Worm (Caenorhabditis elegans): ENCODE results near the gene fubl-3.

The fubl-3 gene

DNA sequence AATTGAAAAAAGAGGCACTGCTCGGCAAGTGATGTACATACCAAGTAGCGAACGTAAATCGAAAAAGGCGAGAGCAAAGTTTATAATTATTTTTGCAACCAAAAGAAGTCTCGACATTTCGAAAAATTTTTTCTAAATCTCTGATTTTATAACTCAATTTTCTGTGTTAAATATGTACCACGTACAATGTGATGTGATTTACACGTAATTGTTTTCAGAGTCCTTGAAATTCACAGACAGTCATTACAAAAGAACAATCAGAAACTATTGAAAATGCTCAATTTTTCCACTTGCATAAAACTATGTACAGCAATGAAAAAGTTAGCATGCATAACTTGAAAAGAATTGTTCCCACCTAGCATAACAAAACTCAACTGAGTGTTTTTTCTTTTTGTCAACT is 31.2 kb upstream of the fubl-3 start:
- no peak for TF ChIP-seq ztf-11 (tag; optimal IDR thresholded peaks at IDR 0.05)
- no peak for TF ChIP-seq lsy-2 (tag; optimal IDR thresholded peaks at IDR 0.05)
- no peak for TF ChIP-seq mab-5 (tag; optimal IDR thresholded peaks at IDR 0.05)
- no peak for TF ChIP-seq elt-1 (tag; optimal IDR thresholded peaks at IDR 0.05; ENCODE audit: borderline replicate concordance, insufficient read depth)
- TF ChIP-seq zip-8 (tag; optimal IDR thresholded peaks at IDR 0.05), result no peak
- no peak for TF ChIP-seq nhr-28 (tag; optimal IDR thresholded peaks at IDR 0.05)
- TF ChIP-seq lin-32 (GFP tag; optimal IDR thresholded peaks at IDR 0.05), result no peak

DNA sequence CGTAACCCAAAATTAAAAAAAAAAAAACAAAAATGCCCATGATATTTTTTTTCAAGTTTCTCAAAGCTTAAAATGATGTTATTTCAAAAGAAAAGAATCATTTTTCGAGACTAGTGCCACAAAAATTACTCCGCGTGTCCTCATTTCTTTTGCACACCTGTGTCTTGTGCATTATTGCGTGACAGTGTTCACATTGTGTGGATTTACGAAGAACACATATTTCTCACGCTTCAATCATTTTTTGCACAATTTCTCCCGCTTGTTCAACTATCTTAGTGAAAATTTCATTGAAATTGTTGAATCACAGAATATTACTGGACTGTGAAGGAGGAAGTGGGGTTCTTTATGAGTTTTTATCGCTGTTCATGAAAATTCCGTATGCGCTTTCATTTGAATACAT is 25.4 kb upstream of the fubl-3 start:
- TF ChIP-seq mab-5 (tag; optimal IDR thresholded peaks at IDR 0.05) (no peak), nhr-237 (tag; optimal IDR thresholded peaks at IDR 0.05) (no peak), mls-2 (tag; optimal IDR thresholded peaks at IDR 0.05) (no peak), sem-2 (GFP tag; optimal IDR thresholded peaks at IDR 0.05) (no peak), drap-1 (GFP tag; optimal IDR thresholded peaks at IDR 0.05) (no peak), bed-3 (GFP tag; optimal IDR thresholded peaks at IDR 0.05) (no peak), nhr-2 (tag; optimal IDR thresholded peaks at IDR 0.05) (no peak), elt-3 (tag; optimal IDR thresholded peaks at IDR 0.05) (no peak), lsy-2 (tag; optimal IDR thresholded peaks at IDR 0.05) (no peak), ceh-39 (tag; optimal IDR thresholded peaks at IDR 0.05) (no peak), tbx-8 (GFP tag; optimal IDR thresholded peaks at IDR 0.05) (no peak), lin-32 (GFP tag; optimal IDR thresholded peaks at IDR 0.05) (no peak), ces-1 (GFP tag; optimal IDR thresholded peaks at IDR 0.05) (no peak), flh-1 (GFP tag; optimal IDR thresholded peaks at IDR 0.05) (no peak)

DNA sequence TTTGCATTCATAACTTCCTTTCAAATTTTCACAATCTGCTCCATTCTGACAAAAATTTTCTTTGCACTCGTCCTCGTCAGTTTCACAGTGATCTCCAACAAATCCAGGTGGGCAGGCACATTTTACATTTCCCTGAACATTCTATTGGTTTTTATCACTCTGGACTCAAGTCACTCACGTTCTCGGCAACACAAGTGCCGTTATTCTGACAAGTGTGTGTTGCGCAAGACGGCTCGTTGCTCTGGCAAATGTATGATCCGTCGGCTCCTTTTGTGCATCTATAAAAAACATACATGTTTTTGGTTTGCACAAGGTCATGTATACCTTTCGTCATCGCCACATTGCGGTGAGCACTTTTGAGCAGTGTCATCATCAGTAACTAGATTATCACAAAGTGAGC is 21.6 kb upstream of the fubl-3 start:
- peak; percentile 42 for TF ChIP-seq zip-8 (tag; optimal IDR thresholded peaks at IDR 0.05)
- no peak for TF ChIP-seq drap-1 (GFP tag; optimal IDR thresholded peaks at IDR 0.05)
- TF ChIP-seq pha-4 (tag; optimal IDR thresholded peaks at IDR 0.05), result no peak
- TF ChIP-seq hlh-1 (tag; optimal IDR thresholded peaks at IDR 0.05), result no peak
- no peak for TF ChIP-seq flh-1 (GFP tag; optimal IDR thresholded peaks at IDR 0.05)
- no peak for TF ChIP-seq nhr-28 (tag; optimal IDR thresholded peaks at IDR 0.05)
- TF ChIP-seq sptf-1 (tag; optimal IDR thresholded peaks at IDR 0.05), result no peak

DNA sequence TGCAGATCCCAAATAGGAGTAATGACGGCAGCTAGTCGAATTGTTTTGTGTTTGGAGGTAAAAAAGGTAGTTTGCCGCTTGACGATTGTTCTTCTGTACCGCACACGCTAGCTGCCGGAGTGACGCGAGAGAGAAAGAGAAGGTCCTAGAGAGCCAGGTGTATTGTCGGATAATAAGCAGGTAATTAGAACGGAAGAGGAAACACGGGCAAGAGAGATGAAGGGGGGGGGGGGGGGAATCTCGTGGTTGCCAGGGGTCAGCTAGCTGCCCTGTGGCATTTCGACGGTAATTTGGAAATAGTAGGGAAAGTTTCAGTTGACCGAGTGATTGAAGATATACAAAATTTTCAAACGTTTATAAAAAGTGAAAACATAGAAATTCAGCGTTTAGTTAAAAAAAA is 20.4 kb upstream of the fubl-3 start, which contains the start of gene crb-1:
crb-1 (minus strand) TSS at position 147 of the 400 bp plus-strand sequence.
- peak; percentile 62 for TF ChIP-seq sptf-1 (tag; optimal IDR thresholded peaks at IDR 0.05)
- peak; percentile 49 for TF ChIP-seq ham-2 (GFP tag; optimal IDR thresholded peaks at IDR 0.05)
- TF ChIP-seq mls-2 (tag; optimal IDR thresholded peaks at IDR 0.05), result peak; percentile 64
- no peak for TF ChIP-seq nhr-2 (tag; optimal IDR thresholded peaks at IDR 0.05)
- TF ChIP-seq ceh-83 (GFP tag; optimal IDR thresholded peaks at IDR 0.05), result no peak
- TF ChIP-seq nhr-28 (tag; optimal IDR thresholded peaks at IDR 0.05), result no peak
- no peak for TF ChIP-seq ceh-43 (GFP tag; optimal IDR thresholded peaks at IDR 0.05)
- no peak for TF ChIP-seq lsy-2 (tag; optimal IDR thresholded peaks at IDR 0.05)

DNA sequence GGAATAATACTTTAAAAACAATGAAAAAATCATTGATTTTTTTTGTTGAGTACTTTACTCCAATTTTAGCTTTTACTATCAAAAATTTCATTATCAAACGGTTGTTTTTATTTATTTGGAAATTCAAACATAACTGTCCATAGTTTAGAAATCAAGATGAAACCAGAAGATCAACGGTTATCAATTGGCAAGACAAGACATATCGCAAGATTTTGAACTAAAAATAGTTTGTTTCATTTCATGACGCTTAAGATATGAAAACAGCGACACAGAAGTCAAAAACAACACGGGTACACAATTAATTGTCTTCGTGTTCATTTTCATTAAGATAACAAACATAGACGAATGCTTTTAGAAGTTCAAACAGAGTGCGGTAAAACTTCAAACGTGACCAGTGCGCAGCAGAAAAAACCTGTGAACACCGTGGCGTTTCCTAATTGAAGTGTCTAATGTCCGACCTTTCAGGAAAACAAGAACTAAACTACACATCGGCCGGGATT is 16.7 kb upstream of the fubl-3 start:
- TF ChIP-seq mab-5 (tag; optimal IDR thresholded peaks at IDR 0.05) (no peak), lin-32 (GFP tag; optimal IDR thresholded peaks at IDR 0.05) (no peak), unc-62 (GFP tag; optimal IDR thresholded peaks at IDR 0.05) (no peak), nhr-12 (tag; optimal IDR thresholded peaks at IDR 0.05) (no peak), ces-1 (GFP tag; optimal IDR thresholded peaks at IDR 0.05) (no peak), blmp-1 (tag; optimal IDR thresholded peaks at IDR 0.05) (no peak), ztf-11 (tag; optimal IDR thresholded peaks at IDR 0.05) (no peak), drap-1 (GFP tag; optimal IDR thresholded peaks at IDR 0.05) (no peak), flh-1 (GFP tag; optimal IDR thresholded peaks at IDR 0.05) (no peak), ceh-39 (tag; optimal IDR thresholded peaks at IDR 0.05) (no peak), nhr-237 (tag; optimal IDR thresholded peaks at IDR 0.05) (no peak), mls-2 (tag; optimal IDR thresholded peaks at IDR 0.05) (no peak)

DNA sequence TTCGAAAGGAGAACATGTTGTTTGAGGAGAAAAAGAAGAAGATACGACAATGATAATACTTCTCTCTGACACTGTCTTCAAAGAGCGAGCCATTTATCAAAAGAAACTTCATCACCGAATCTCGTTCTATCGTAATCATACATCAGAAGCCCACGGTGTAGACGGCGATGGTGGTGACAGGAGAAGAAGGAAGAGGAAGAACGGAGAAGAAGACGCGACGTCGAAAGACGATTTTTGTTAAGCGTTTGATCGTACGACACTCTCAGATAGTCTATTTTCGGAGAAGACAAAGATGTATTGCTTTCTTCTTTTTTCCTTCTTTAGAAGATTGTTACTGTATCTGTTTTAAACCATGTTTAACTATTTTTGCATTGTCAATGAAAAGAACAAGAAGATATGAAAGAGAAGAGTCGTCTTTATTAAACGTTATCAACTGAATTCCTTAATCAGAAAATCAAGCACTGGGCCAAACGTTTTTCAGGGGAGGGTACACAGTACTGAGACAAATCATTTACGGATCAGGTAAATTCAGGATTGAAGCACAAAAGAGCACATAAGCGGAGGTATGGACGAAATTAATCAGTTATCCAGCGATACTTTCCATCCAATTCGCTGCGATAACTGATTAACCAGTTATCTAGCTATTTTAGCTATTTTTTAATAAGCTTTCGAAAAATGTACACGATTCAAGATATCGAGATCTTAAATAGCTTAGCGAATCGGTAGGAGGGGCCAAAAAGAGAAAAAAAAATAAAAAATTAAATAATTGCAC is 14.2 kb upstream of the fubl-3 start:
- no peak for TF ChIP-seq tbx-8 (GFP tag; optimal IDR thresholded peaks at IDR 0.05)
- no peak for TF ChIP-seq M03D4.4 (tag; optimal IDR thresholded peaks at IDR 0.05)
- TF ChIP-seq snpc-4 (tag; optimal IDR thresholded peaks at IDR 0.05), result no peak
- no peak for TF ChIP-seq mep-1 (tag; optimal IDR thresholded peaks at IDR 0.05)
- TF ChIP-seq nhr-2 (tag; optimal IDR thresholded peaks at IDR 0.05), result no peak
- no peak for TF ChIP-seq unc-39 (tag; optimal IDR thresholded peaks at IDR 0.05)
- no peak for TF ChIP-seq lin-32 (GFP tag; optimal IDR thresholded peaks at IDR 0.05)
- no peak for TF ChIP-seq lin-13 (tag; optimal IDR thresholded peaks at IDR 0.05)
- TF ChIP-seq ces-1 (GFP tag; optimal IDR thresholded peaks at IDR 0.05), result no peak
- TF ChIP-seq nhr-12 (tag; optimal IDR thresholded peaks at IDR 0.05), result no peak
- TF ChIP-seq unc-120 (tag; optimal IDR thresholded peaks at IDR 0.05; ENCODE audit: poor library complexity, severe bottlenecking), result no peak
- TF ChIP-seq nhr-237 (tag; optimal IDR thresholded peaks at IDR 0.05), result no peak
- no peak for TF ChIP-seq pha-4 (tag; optimal IDR thresholded peaks at IDR 0.05)
- no peak for TF ChIP-seq bed-3 (GFP tag; optimal IDR thresholded peaks at IDR 0.05)
- TF ChIP-seq nhr-76 (tag; optimal IDR thresholded peaks at IDR 0.05), result no peak
